Worm (Caenorhabditis elegans) whole organism, L4 larva: Measurements from ENCODE around the gene D1053.4.

Source experiments
- nhr-237 ChIP-seq: sonication (generic microtip); optimal IDR thresholded peaks from 2 replicates; lab custom pipeline; 2017; ENCODE audit warnings: missing biosample characterization, missing genetic modification characterization
- nhr-41 ChIP-seq: fragments of 200-800 bp; sonication (Bioruptor generic); IDR thresholded peaks from 2 replicates; pipeline ENCODE4 v1.3.6; 2022; ENCODE audit warnings: missing genetic modification reagents, missing genetic modification characterization, missing compliant biosample characterization
- zip-2 ChIP-seq: fragments of 150-350 bp; optimal IDR thresholded peaks from 2 replicates; lab custom pipeline; 2014; ENCODE audit warnings: missing biosample characterization, missing genetic modification characterization

ce11 chrX:11716463-11716960 lies 7.1 kb downstream of the D1053.4 start, which contains the start of gene C44C10.9:
- TF ChIP-seq nhr-41 (no peak), zip-2 (tag; lab: Kevin White, UChicago) (no peak), nhr-237 (tag; lab: Kevin White, UChicago) (no peak)
